Fruit fly (Drosophila melanogaster) whole organism, wandering third instar larva: ENCODE data around the gene CG32095.

Source experiments
- Abd-B ChIP-seq: fragments of >200 bp; optimal IDR thresholded peaks from 2 replicates; lab custom pipeline; 2017; ENCODE audit warnings: missing biosample characterization, missing genetic modification characterization
- CG32264 ChIP-seq: fragments of 200-800 bp; sonication (Bioruptor generic); optimal IDR thresholded peaks from 2 replicates; lab custom pipeline; 2016; ENCODE audit warnings: missing biosample characterization, missing genetic modification characterization
- CG9705 ChIP-seq: fragments of 200-800 bp; sonication (Bioruptor generic); optimal IDR thresholded peaks from 2 replicates; lab custom pipeline; 2018; ENCODE audit warnings: missing biosample characterization, mild to moderate bottlenecking, missing genetic modification characterization
- CrebA ChIP-seq: fragments of 200-800 bp; sonication (Bioruptor generic); optimal IDR thresholded peaks from 2 replicates; lab custom pipeline; 2016; ENCODE audit warnings: missing biosample characterization, mild to moderate bottlenecking, missing genetic modification characterization, borderline replicate concordance
- Dfd ChIP-seq: fragments of >200 bp; optimal IDR thresholded peaks from 2 replicates; lab custom pipeline; 2017; ENCODE audit warnings: missing biosample characterization, missing genetic modification characterization
- Dif ChIP-seq: fragments of 200-275, 200-300 bp; sonication (Bioruptor generic); optimal IDR thresholded peaks from 2 replicates; lab custom pipeline; 2018; ENCODE audit warnings: missing biosample characterization, missing genetic modification characterization; ENCODE audit not compliant: partially characterized antibody
- GATAd ChIP-seq: sonication (Bioruptor generic); optimal IDR thresholded peaks from 2 replicates; lab custom pipeline; 2016; ENCODE audit warnings: missing biosample characterization, missing genetic modification characterization
- HLH106 ChIP-seq: fragments of 200-800 bp; optimal IDR thresholded peaks from 3 replicates; lab custom pipeline; 2019; ENCODE audit warnings: missing biosample characterization, mild to moderate bottlenecking, missing genetic modification characterization, moderate library complexity
- Hnf4 ChIP-seq: fragments of 200-800 bp; sonication (Bioruptor generic); optimal IDR thresholded peaks from 2 replicates; lab custom pipeline; 2016; ENCODE audit warnings: missing biosample characterization, mild to moderate bottlenecking, missing genetic modification characterization
- Hr83 ChIP-seq: fragments of 200-300 bp; sonication (Bioruptor generic); optimal IDR thresholded peaks from 2 replicates; lab custom pipeline; 2016; ENCODE audit warnings: missing biosample characterization, mild to moderate bottlenecking, missing genetic modification characterization, moderate library complexity; ENCODE audit not compliant: poor library complexity, severe bottlenecking
- Jra ChIP-seq: sonication (Bioruptor generic); optimal IDR thresholded peaks from 2 replicates; lab custom pipeline; 2016; ENCODE audit warnings: missing biosample characterization, missing genetic modification characterization
- Mio ChIP-seq: sonication (Bioruptor generic); optimal IDR thresholded peaks from 2 replicates; lab custom pipeline; 2016; ENCODE audit warnings: missing biosample characterization, missing genetic modification characterization
- Myc ChIP-seq: fragments of >200 bp; optimal IDR thresholded peaks from 2 replicates; lab custom pipeline; 2017
- N ChIP-seq: fragments of >200 bp; optimal IDR thresholded peaks from 2 replicates; lab custom pipeline; 2018; ENCODE audit warnings: missing biosample characterization, missing external identifiers, missing genetic modification characterization
- OdsH ChIP-seq: fragments of 200-800 bp; sonication (Bioruptor generic); optimal IDR thresholded peaks from 2 replicates; lab custom pipeline; 2016; ENCODE audit warnings: missing biosample characterization, mild to moderate bottlenecking, missing genetic modification characterization
- Rel ChIP-seq, 2 experiments: fragments of 200-800 bp; sonication (Bioruptor generic) in 1 of 2; optimal IDR thresholded peaks; 2 replicates in 1 of 2; 3 replicates in 1 of 2; lab custom pipeline; 2016 to 2019; ENCODE audit warnings: mild to moderate bottlenecking in 2 of 2, missing biosample characterization in 2 of 2, missing genetic modification characterization in 2 of 2, moderate library complexity in 1 of 2
- Vsx2 ChIP-seq: fragments of 200-300, 225-300 bp; sonication (Bioruptor generic); optimal IDR thresholded peaks from 2 replicates; lab custom pipeline; 2018; ENCODE audit warnings: missing biosample characterization, missing genetic modification characterization; ENCODE audit not compliant: partially characterized antibody
- br ChIP-seq: fragments of 200-800 bp; sonication (Bioruptor generic); optimal IDR thresholded peaks from 2 replicates; lab custom pipeline; 2016; ENCODE audit warnings: missing biosample characterization, missing genetic modification characterization
- brk ChIP-seq: fragments of 200-800 bp; sonication (Bioruptor generic); optimal IDR thresholded peaks from 2 replicates; lab custom pipeline; 2016; ENCODE audit warnings: missing biosample characterization, mild to moderate bottlenecking, missing genetic modification characterization
- dl ChIP-seq, 2 experiments: fragments of 175-275, 200-275 bp in 1 of 2; fragments of 200-275 bp in 1 of 2; sonication (Bioruptor generic); optimal IDR thresholded peaks; lab custom pipeline; 2018; ENCODE audit warnings: mild to moderate bottlenecking in 2 of 2, missing biosample characterization in 2 of 2, missing genetic modification characterization in 2 of 2, moderate library complexity in 2 of 2; ENCODE audit not compliant: partially characterized antibody in 2 of 2, insufficient read depth in 1 of 2
- dmrt93B ChIP-seq: fragments of 200-800 bp; sonication (Bioruptor generic); optimal IDR thresholded peaks from 2 replicates; lab custom pipeline; 2018; ENCODE audit warnings: missing biosample characterization, mild to moderate bottlenecking, missing genetic modification characterization
- dsf ChIP-seq: sonication (Bioruptor generic); optimal IDR thresholded peaks from 2 replicates; lab custom pipeline; 2016; ENCODE audit warnings: missing biosample characterization, missing genetic modification characterization, borderline replicate concordance
- ey ChIP-seq: fragments of 200-800 bp; sonication (Bioruptor generic); optimal IDR thresholded peaks from 2 replicates; lab custom pipeline; 2016; ENCODE audit warnings: missing biosample characterization, missing genetic modification characterization
- foxo ChIP-seq, 2 experiments: fragments of 200-800 bp; sonication (Bioruptor generic); optimal IDR thresholded peaks; 2 replicates in 1 of 2; 3 replicates in 1 of 2; lab custom pipeline; 2016 to 2017; ENCODE audit warnings: missing biosample characterization in 2 of 2, missing genetic modification characterization in 2 of 2
- fru ChIP-seq: fragments of 200-800 bp; sonication (Bioruptor generic); optimal IDR thresholded peaks from 3 replicates; lab custom pipeline; 2016; ENCODE audit warnings: missing biosample characterization, mild to moderate bottlenecking, missing genetic modification characterization
- h ChIP-seq: fragments of 200-800 bp; sonication (Bioruptor generic); optimal IDR thresholded peaks from 3 replicates; lab custom pipeline; 2016; ENCODE audit warnings: missing biosample characterization, mild to moderate bottlenecking, missing genetic modification characterization
- lola ChIP-seq: fragments of >200 bp; optimal IDR thresholded peaks from 2 replicates; lab custom pipeline; 2017; ENCODE audit warnings: missing biosample characterization, missing genetic modification characterization
- psq ChIP-seq: fragments of 200-800 bp; sonication (Bioruptor generic); optimal IDR thresholded peaks from 3 replicates; lab custom pipeline; 2017; ENCODE audit warnings: missing biosample characterization, mild to moderate bottlenecking, missing genetic modification characterization, moderate library complexity
- rgr ChIP-seq: fragments of 200-800 bp; sonication (Bioruptor generic); optimal IDR thresholded peaks from 3 replicates; lab custom pipeline; 2016; ENCODE audit warnings: missing biosample characterization, mild to moderate bottlenecking, missing genetic modification characterization
- sage ChIP-seq: fragments of 200-800 bp; sonication (Bioruptor generic); optimal IDR thresholded peaks from 2 replicates; lab custom pipeline; 2016; ENCODE audit warnings: missing biosample characterization, mild to moderate bottlenecking, missing genetic modification characterization
- sv ChIP-seq: fragments of 200-800 bp; sonication (Bioruptor generic); optimal IDR thresholded peaks from 3 replicates; lab custom pipeline; 2016; ENCODE audit warnings: missing biosample characterization, missing genetic modification characterization
- tai ChIP-seq: sonication (Bioruptor generic); optimal IDR thresholded peaks from 2 replicates; lab custom pipeline; 2016; ENCODE audit warnings: missing biosample characterization, missing genetic modification characterization
- usp ChIP-seq: fragments of >200 bp; optimal IDR thresholded peaks from 2 replicates; lab custom pipeline; 2017; ENCODE audit warnings: missing biosample characterization, missing genetic modification characterization
- woc ChIP-seq: sonication (Bioruptor generic); optimal IDR thresholded peaks from 2 replicates; lab custom pipeline; 2016; ENCODE audit warnings: missing biosample characterization, mild to moderate bottlenecking, missing genetic modification characterization

CG32095 gene

DNA sequence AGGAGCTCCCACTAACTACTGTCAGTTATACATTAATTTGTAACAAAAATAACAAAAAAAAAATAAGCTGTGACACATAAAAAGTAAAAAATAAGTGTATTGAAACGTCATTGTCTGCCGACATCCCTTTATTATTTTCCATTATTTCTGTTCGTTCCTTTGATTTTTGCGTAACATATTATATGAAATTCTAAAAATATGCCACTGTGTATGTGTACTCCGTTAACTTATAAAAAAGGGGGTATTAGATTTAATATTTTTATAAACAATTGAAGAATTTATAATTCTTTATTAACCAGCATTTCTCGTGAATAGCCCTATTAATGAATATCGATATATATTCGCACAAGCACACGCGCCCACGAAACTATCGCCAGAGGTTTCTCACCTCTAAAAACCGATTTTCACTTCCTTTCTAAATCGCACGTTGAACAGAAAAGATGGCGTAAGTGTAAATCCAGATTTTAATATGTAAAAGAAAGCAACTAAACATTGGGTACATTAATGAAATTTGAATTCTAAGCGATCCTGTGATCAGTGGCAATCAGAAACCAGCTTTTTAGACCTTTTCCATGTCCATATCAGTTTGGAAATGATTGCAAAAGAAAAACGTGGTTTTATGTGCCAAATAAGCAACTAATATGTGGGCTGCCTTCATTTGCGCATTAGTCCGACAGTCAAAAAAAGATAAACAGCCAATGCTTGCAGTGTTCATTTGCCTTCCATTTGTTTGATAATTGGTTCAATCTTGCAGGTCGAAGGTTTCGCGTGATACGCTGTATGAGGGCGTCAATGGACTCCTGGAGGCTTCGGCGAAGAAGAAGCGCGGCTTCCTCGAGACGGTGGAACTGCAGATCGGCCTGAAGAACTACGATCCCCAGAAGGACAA lies 2.8 kb downstream of the CG32095 start, which contains the start of gene RpL10Ab (continued):
- TF ChIP-seq dl (GFP tag; optimal IDR thresholded peaks at IDR 0.05; lab: Kevin White, UChicago; ENCODE audit: insufficient read depth in 1 of 2, partially characterized antibody in 2 of 2) (no peak), Hr83 (GFP tag; lab: Kevin White, UChicago) (peak; percentile 96), woc (no peak), CrebA (GFP tag; lab: Kevin White, UChicago) (no peak), br (GFP tag; lab: Kevin White, UChicago) (peak; percentile 54), Abd-B (GFP tag; lab: Kevin White, UChicago) (no peak)
- TF ChIP-seq, all 38 proteins: peak for 18

DNA sequence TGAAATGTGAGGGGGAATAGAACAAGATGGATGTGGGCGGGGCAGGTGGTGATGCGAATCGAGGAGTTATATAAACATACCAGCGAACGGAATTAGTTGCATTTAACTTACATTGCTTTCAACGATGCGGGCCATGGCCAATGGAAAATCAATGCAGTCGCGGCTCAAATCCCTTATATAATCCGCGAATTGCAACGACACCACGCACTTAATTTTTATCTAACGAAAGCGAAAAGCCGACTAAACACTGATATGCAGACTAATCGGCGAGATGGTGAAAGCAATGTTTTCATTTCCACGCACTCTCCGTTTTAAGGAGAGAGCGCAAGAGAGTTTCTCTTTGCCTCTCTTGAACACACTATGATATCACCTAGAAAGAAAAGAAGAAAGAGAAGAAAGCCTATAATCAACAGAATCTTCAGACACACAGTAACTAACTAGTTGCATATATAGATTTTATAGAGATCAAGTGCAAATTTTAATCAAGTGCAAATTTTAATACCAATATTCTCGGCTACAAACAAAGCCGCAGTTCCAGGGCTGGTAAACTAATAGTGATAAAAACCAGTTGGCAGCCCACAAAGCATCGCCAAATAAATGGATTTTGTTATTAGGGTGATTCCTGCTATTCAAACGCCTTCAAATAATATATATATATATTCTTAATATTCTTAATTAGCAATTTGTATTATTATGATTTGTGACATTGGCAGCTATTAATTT lies 3.6 kb downstream of the CG32095 start, which contains the start of the genes CG11597 and CG5946:
Gene CG11597 (minus strand): TSS at position 553 of the 723 bp plus-strand sequence.
Gene CG5946 (minus strand): TSS at position 553 of the 723 bp plus-strand sequence.
- no peak for TF ChIP-seq Vsx2 (GFP tag; lab: Kevin White, UChicago)
- no peak for TF ChIP-seq Dfd (GFP tag; lab: Kevin White, UChicago)
- TF ChIP-seq woc = peak; percentile 40
- TF ChIP-seq h (GFP tag; lab: Kevin White, UChicago) = no peak
- no peak for TF ChIP-seq Rel (GFP tag; optimal IDR thresholded peaks at IDR 0.05; lab: Kevin White, UChicago)
- TF ChIP-seq Rel (tag; optimal IDR thresholded peaks at IDR 0.05; lab: Kevin White, UChicago) = no peak
- TF ChIP-seq brk (GFP tag; lab: Kevin White, UChicago) = no peak
- TF ChIP-seq sv (GFP tag; lab: Kevin White, UChicago) = no peak
- TF ChIP-seq HLH106 = no peak
- TF ChIP-seq Hnf4 (GFP tag; lab: Kevin White, UChicago) = peak; percentile 13
- no peak for TF ChIP-seq Mio (GFP tag; lab: Kevin White, UChicago)
- TF ChIP-seq foxo (GFP tag; optimal IDR thresholded peaks at IDR 0.05; lab: Kevin White, UChicago) = no peak
- TF ChIP-seq dl (GFP tag; optimal IDR thresholded peaks at IDR 0.05; lab: Kevin White, UChicago; ENCODE audit: insufficient read depth in 1 of 2, partially characterized antibody in 2 of 2) = peak; percentile 48 to 73
- TF ChIP-seq sage (GFP tag; lab: Kevin White, UChicago) = no peak
- no peak for TF ChIP-seq Jra (GFP tag; lab: Kevin White, UChicago)
- peak; percentile 54 for TF ChIP-seq Dif (GFP tag; lab: Kevin White, UChicago)
- TF ChIP-seq lola = no peak
- TF ChIP-seq, all 38 proteins: peak for 4

DNA sequence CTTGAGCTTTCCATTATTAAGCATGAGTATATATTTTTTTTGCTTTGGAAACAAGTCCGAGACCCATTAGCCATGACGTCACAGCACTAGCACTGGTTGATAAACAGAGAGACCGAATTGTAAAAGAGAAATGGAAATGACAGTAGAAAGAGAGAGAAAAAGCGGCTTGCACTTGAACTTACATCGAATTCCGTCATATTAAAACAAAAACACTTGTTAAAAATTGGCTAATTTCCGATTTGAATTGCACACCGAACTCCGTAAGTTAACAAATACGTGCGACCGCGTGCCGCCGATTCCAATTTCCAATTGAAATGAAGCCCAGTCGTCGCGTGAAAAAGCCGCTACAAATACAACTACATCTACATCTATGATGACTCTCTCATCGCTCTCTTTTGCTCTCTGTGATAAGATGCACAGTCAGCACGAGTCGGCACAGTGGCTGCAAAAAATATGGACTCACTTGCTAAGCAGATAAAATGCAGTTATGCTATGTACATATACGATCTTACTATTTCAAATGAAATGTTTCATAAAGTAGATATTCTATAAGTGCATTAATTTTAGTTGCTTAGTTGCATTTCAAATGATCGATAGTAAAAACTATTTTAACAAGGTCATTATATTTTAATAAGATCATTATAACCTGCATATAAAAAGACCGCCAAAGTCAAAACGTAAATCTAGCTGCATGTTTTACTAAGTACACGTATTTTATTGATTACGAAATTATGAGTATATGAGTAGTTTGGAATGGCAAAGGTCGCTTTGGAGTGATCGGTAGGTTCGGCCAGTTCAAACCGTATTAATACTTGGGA lies 5.7 kb downstream of the CG32095 start:
- peak; percentile 38 for TF ChIP-seq Hr83 (GFP tag; lab: Kevin White, UChicago)
- no peak for TF ChIP-seq Abd-B (GFP tag; lab: Kevin White, UChicago)
- TF ChIP-seq ey (GFP tag; lab: Kevin White, UChicago) = peak; percentile 37
- no peak for TF ChIP-seq lola
- TF ChIP-seq Dfd (GFP tag; lab: Kevin White, UChicago) = no peak
- TF ChIP-seq dsf (GFP tag; lab: Kevin White, UChicago) = no peak
- no peak for TF ChIP-seq usp (GFP tag; lab: Kevin White, UChicago)
- peak; percentile 67 for TF ChIP-seq woc
- TF ChIP-seq fru (GFP tag; lab: Kevin White, UChicago) = peak; percentile 55
- peak; percentile 29 for TF ChIP-seq Jra (GFP tag; lab: Kevin White, UChicago)
- TF ChIP-seq Hnf4 (GFP tag; lab: Kevin White, UChicago) = peak; percentile 37
- TF ChIP-seq CG9705 (GFP tag; lab: Kevin White, UChicago) = no peak
- TF ChIP-seq dmrt93B (GFP tag; lab: Kevin White, UChicago) = no peak
- peak; percentile 36 for TF ChIP-seq sage (GFP tag; lab: Kevin White, UChicago)
- no peak for TF ChIP-seq N
- no peak for TF ChIP-seq Rel (GFP tag; optimal IDR thresholded peaks at IDR 0.05; lab: Kevin White, UChicago)
- TF ChIP-seq Rel (tag; optimal IDR thresholded peaks at IDR 0.05; lab: Kevin White, UChicago) = no peak
- peak; percentile 21 for TF ChIP-seq rgr (GFP tag; lab: Kevin White, UChicago)
- TF ChIP-seq CrebA (GFP tag; lab: Kevin White, UChicago) = no peak
- no peak for TF ChIP-seq Mio (GFP tag; lab: Kevin White, UChicago)
- no peak for TF ChIP-seq Myc (lab: Kevin White, UChicago)
- no peak for TF ChIP-seq CG32264 (GFP tag; lab: Kevin White, UChicago)
- no peak for TF ChIP-seq HLH106
- TF ChIP-seq Vsx2 (GFP tag; lab: Kevin White, UChicago) = peak; percentile 54
- no peak for TF ChIP-seq sv (GFP tag; lab: Kevin White, UChicago)
- TF ChIP-seq dl (GFP tag; optimal IDR thresholded peaks at IDR 0.05; lab: Kevin White, UChicago; ENCODE audit: insufficient read depth in 1 of 2, partially characterized antibody in 2 of 2) = peak; percentile 72 to 78
- TF ChIP-seq brk (GFP tag; lab: Kevin White, UChicago) = peak; percentile 74
- TF ChIP-seq foxo (GFP tag; optimal IDR thresholded peaks at IDR 0.05; lab: Kevin White, UChicago) = peak in 1 of 2 experiments; percentile 50
- peak; percentile 31 for TF ChIP-seq br (GFP tag; lab: Kevin White, UChicago)
- TF ChIP-seq psq (GFP tag; lab: Kevin White, UChicago) = no peak
- TF ChIP-seq OdsH = no peak
- TF ChIP-seq Dif (GFP tag; lab: Kevin White, UChicago) = peak; percentile 88
- no peak for TF ChIP-seq tai
- TF ChIP-seq GATAd (GFP tag; lab: Kevin White, UChicago) = no peak
- TF ChIP-seq h (GFP tag; lab: Kevin White, UChicago) = peak; percentile 75
